Fruit fly (Drosophila melanogaster): ENCODE measurements around the gene CG13133.

DNA sequence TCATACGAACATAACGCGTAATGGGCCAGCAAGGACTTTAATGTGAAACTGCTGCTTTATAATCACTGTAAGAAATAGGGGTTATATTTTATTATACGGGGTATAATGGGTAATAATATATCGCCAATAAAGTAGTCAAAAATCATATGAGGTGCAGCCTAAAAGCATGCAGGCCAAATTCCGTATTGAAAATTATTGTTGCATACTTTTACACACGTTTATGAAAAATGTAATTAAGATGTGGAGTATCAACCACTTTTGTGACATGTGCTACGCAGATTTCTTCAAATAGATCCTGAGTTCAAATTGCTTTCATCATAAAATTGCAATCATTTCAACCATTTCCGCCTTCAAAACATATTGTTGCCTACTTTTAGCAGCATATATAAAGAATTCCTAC is 38.6 kb upstream of the CG13133 start:
- TF ChIP-seq CG9705 (GFP tag; optimal IDR thresholded peaks at IDR 0.05) (no peak), lola (GFP tag; optimal IDR thresholded peaks at IDR 0.05) (no peak), Hnf4 (GFP tag; optimal IDR thresholded peaks at IDR 0.05) (no peak), OdsH (GFP tag; optimal IDR thresholded peaks at IDR 0.05) (no peak), psq (GFP tag; optimal IDR thresholded peaks at IDR 0.05) (no peak), pan (optimal IDR thresholded peaks at IDR 0.05) (no peak), usp (GFP tag; optimal IDR thresholded peaks at IDR 0.05) (no peak), Vsx2 (GFP tag; optimal IDR thresholded peaks at IDR 0.05; ENCODE audit: partially characterized antibody) (no peak), Abd-B (GFP tag; optimal IDR thresholded peaks at IDR 0.05) (no peak), brk (GFP tag; optimal IDR thresholded peaks at IDR 0.05) (no peak)

Measured in whole organism, wandering third instar larva.